Worm (Caenorhabditis elegans) whole organism, L1 larva: ENCODE data around the gene ccdc-55.

ENCODE experiments used
- C04F5.9 ChIP-seq: sonication (generic microtip); optimal IDR thresholded peaks from 2 replicates; lab custom pipeline; 2016; ENCODE audit warnings: missing genetic modification characterization, missing compliant biosample characterization
- F16B12.6 ChIP-seq: fragments of 150-350 bp; optimal IDR thresholded peaks from 2 replicates; lab custom pipeline; 2014; ENCODE audit warnings: missing biosample characterization, missing genetic modification characterization
- Y116A8C.19 ChIP-seq: sonication (generic microtip); optimal IDR thresholded peaks from 2 replicates; lab custom pipeline; 2016; ENCODE audit warnings: missing compliant biosample characterization, missing genetic modification characterization, borderline replicate concordance
- alr-1 ChIP-seq: fragments of 200-800 bp; sonication (Bioruptor generic); optimal IDR thresholded peaks from 2 replicates; lab custom pipeline; 2018; ENCODE audit warnings: borderline replicate concordance, mild to moderate bottlenecking, missing genetic modification characterization, missing compliant biosample characterization
- blmp-1 ChIP-seq: fragments of 150-350 bp; optimal IDR thresholded peaks from 2 replicates; lab custom pipeline; 2014; ENCODE audit warnings: missing biosample characterization, missing genetic modification characterization
- ceh-8 ChIP-seq: fragments of 200-800 bp; sonication (Bioruptor generic); optimal IDR thresholded peaks from 2 replicates; lab custom pipeline; 2018; ENCODE audit warnings: mild to moderate bottlenecking, missing genetic modification characterization, moderate library complexity, missing compliant biosample characterization
- dpl-1 ChIP-seq, 3 experiments: fragments of 150-350 bp in 2 of 3; sonication (generic microtip) in 1 of 3; optimal IDR thresholded peaks; 2 replicates each; lab custom pipeline; 2014 to 2017; ENCODE audit warnings: missing biosample characterization in 3 of 3, missing genetic modification characterization in 3 of 3, missing genetic modification reagents in 3 of 3
- dsc-1 ChIP-seq: sonication (generic microtip); optimal IDR thresholded peaks from 2 replicates; lab custom pipeline; 2016; ENCODE audit warnings: mild to moderate bottlenecking, missing genetic modification characterization, missing compliant biosample characterization
- efl-1 ChIP-seq, 4 experiments: fragments of 150-350 bp; optimal IDR thresholded peaks in 3 of 4; peaks in 1 of 4; 1 replicate in 1 of 4; 2 replicates in 3 of 4; lab custom pipeline; 2014; ENCODE audit warnings: missing biosample characterization in 2 of 4, missing genetic modification characterization in 2 of 4, missing genetic modification reagents in 2 of 4
- egl-27 ChIP-seq, 2 experiments: fragments of 150-350 bp in 1 of 2; sonication (generic microtip); optimal IDR thresholded peaks; 3 replicates each; lab custom pipeline; 2017 to 2018; ENCODE audit warnings: missing biosample characterization in 2 of 2, missing genetic modification characterization in 2 of 2, missing genetic modification reagents in 2 of 2
- elt-2 ChIP-seq: sonication (generic microtip); optimal IDR thresholded peaks from 2 replicates; lab custom pipeline; 2016; ENCODE audit warnings: missing genetic modification characterization, mild to moderate bottlenecking, inconsistent platforms, missing compliant biosample characterization, missing genetic modification reagents
- grh-1 ChIP-seq: fragments of 200-800 bp; sonication (Bioruptor generic); IDR thresholded peaks from 2 replicates; pipeline ENCODE4 v1.3.6; 2022; ENCODE audit warnings: missing genetic modification reagents, missing genetic modification characterization, missing compliant biosample characterization
- irx-1 ChIP-seq: sonication (generic microtip); optimal IDR thresholded peaks from 2 replicates; lab custom pipeline; 2016; ENCODE audit warnings: missing genetic modification characterization, missing compliant biosample characterization
- jun-1 ChIP-seq: fragments of 150-350 bp; optimal IDR thresholded peaks from 2 replicates; lab custom pipeline; 2014; ENCODE audit warnings: missing biosample characterization, missing genetic modification reagents, missing genetic modification characterization
- lin-15B ChIP-seq: fragments of 150-350 bp; sonication (generic microtip); optimal IDR thresholded peaks from 3 replicates; lab custom pipeline; 2014; ENCODE audit warnings: missing biosample characterization, missing genetic modification characterization
- lin-35 ChIP-seq, 2 experiments: fragments of 150-350 bp; optimal IDR thresholded peaks; 2 replicates each; lab custom pipeline; 2014; ENCODE audit warnings: missing biosample characterization in 2 of 2, missing genetic modification characterization in 2 of 2, missing genetic modification reagents in 2 of 2
- lir-3 ChIP-seq: sonication (generic microtip); optimal IDR thresholded peaks from 2 replicates; lab custom pipeline; 2016; ENCODE audit warnings: mild to moderate bottlenecking, missing genetic modification characterization, moderate library complexity, missing compliant biosample characterization; ENCODE audit not compliant: poor library complexity
- lsy-2 ChIP-seq, 2 experiments: fragments of 150-350 bp; optimal IDR thresholded peaks; 2 replicates each; lab custom pipeline; 2014; ENCODE audit warnings: missing biosample characterization in 2 of 2, missing genetic modification characterization in 2 of 2
- mab-9 ChIP-seq: fragments of 200-800 bp; sonication (Bioruptor generic); IDR thresholded peaks from 2 replicates; pipeline ENCODE4 v1.3.6; 2022; ENCODE audit warnings: missing genetic modification reagents, missing genetic modification characterization, missing compliant biosample characterization
- mdl-1 ChIP-seq, 2 experiments: fragments of 150-350 bp; optimal IDR thresholded peaks; 2 replicates each; lab custom pipeline; 2014 to 2017; ENCODE audit warnings: missing biosample characterization in 2 of 2, missing genetic modification characterization in 2 of 2, inconsistent platforms in 1 of 2
- mep-1 ChIP-seq: fragments of 150-350 bp; optimal IDR thresholded peaks from 2 replicates; lab custom pipeline; 2014; ENCODE audit warnings: missing biosample characterization, missing genetic modification characterization
- nhr-12 ChIP-seq: sonication (generic microtip); optimal IDR thresholded peaks from 2 replicates; lab custom pipeline; 2017; ENCODE audit warnings: missing biosample characterization, missing genetic modification characterization
- nhr-20 ChIP-seq: sonication (generic microtip); optimal IDR thresholded peaks from 2 replicates; lab custom pipeline; 2016; ENCODE audit warnings: mild to moderate bottlenecking, missing genetic modification characterization, missing compliant biosample characterization
- nhr-237 ChIP-seq: fragments of 150-350 bp; optimal IDR thresholded peaks from 2 replicates; lab custom pipeline; 2014; ENCODE audit warnings: missing biosample characterization, missing genetic modification characterization
- nhr-71 ChIP-seq: sonication (generic microtip); optimal IDR thresholded peaks from 2 replicates; lab custom pipeline; 2016; ENCODE audit warnings: mild to moderate bottlenecking, missing genetic modification characterization, moderate library complexity, missing compliant biosample characterization
- nhr-77 ChIP-seq: fragments of 150-350 bp; optimal IDR thresholded peaks from 2 replicates; lab custom pipeline; 2014; ENCODE audit warnings: missing biosample characterization, missing genetic modification characterization
- nhr-84 ChIP-seq: sonication (generic microtip); optimal IDR thresholded peaks from 2 replicates; lab custom pipeline; 2017; ENCODE audit warnings: missing biosample characterization, missing genetic modification characterization
- pag-3 ChIP-seq: sonication (generic microtip); optimal IDR thresholded peaks from 2 replicates; lab custom pipeline; 2017; ENCODE audit warnings: missing genetic modification characterization, mild to moderate bottlenecking, missing compliant biosample characterization, antibody characterized with exemption, borderline replicate concordance; ENCODE audit not compliant: insufficient read depth
- pax-3 ChIP-seq: fragments of 200-800 bp; sonication (Bioruptor generic); optimal IDR thresholded peaks from 2 replicates; lab custom pipeline; 2018; ENCODE audit warnings: mild to moderate bottlenecking, missing genetic modification characterization, moderate library complexity, missing compliant biosample characterization
- pqm-1 ChIP-seq: sonication (generic microtip); optimal IDR thresholded peaks from 3 replicates; lab custom pipeline; 2017; ENCODE audit warnings: missing biosample characterization, missing genetic modification characterization
- rnt-1 ChIP-seq: sonication (generic microtip); optimal IDR thresholded peaks from 2 replicates; lab custom pipeline; 2016; ENCODE audit warnings: mild to moderate bottlenecking, missing genetic modification characterization, moderate library complexity, missing compliant biosample characterization
- snu-23 ChIP-seq: sonication (generic microtip); optimal IDR thresholded peaks from 2 replicates; lab custom pipeline; 2016; ENCODE audit warnings: missing genetic modification characterization, missing compliant biosample characterization
- sox-4 ChIP-seq: sonication (generic microtip); optimal IDR thresholded peaks from 2 replicates; lab custom pipeline; 2016; ENCODE audit warnings: missing genetic modification characterization, missing compliant biosample characterization
- swsn-7 ChIP-seq: sonication (generic microtip); optimal IDR thresholded peaks from 2 replicates; lab custom pipeline; 2016; ENCODE audit warnings: missing genetic modification characterization, missing compliant biosample characterization
- tlp-1 ChIP-seq: fragments of 150-350 bp; optimal IDR thresholded peaks from 2 replicates; lab custom pipeline; 2014; ENCODE audit warnings: missing biosample characterization, missing genetic modification characterization
- unc-130 ChIP-seq: fragments of 150-350 bp; optimal IDR thresholded peaks from 2 replicates; lab custom pipeline; 2017; ENCODE audit warnings: missing biosample characterization, missing genetic modification characterization, inconsistent platforms
- vab-15 ChIP-seq: sonication (generic microtip); optimal IDR thresholded peaks from 2 replicates; lab custom pipeline; 2017; ENCODE audit warnings: missing genotype, mild to moderate bottlenecking, missing genetic modification characterization, missing compliant biosample characterization

ccdc-55 gene

ce11 chrIII:4187845-4188244, 19.3 kb upstream of the ccdc-55 start, which contains the start of gene R74.2:
Gene R74.2 (plus strand): TSS chrIII:4188160.
- peak; percentile 98 for TF ChIP-seq blmp-1
- TF ChIP-seq nhr-12 (tag; lab: Kevin White, UChicago) = no peak
- no peak for TF ChIP-seq mdl-1 (tag; optimal IDR thresholded peaks at IDR 0.05; lab: Kevin White, UChicago)
- TF ChIP-seq lin-35 (GFP tag; optimal IDR thresholded peaks at IDR 0.05; lab: Kevin White, UChicago) = no peak
- no peak for TF ChIP-seq lin-15B (tag; lab: Kevin White, UChicago)
- TF ChIP-seq elt-2 (tag; lab: Kevin White, UChicago) = no peak
- TF ChIP-seq nhr-84 (tag; lab: Kevin White, UChicago) = no peak

DNA sequence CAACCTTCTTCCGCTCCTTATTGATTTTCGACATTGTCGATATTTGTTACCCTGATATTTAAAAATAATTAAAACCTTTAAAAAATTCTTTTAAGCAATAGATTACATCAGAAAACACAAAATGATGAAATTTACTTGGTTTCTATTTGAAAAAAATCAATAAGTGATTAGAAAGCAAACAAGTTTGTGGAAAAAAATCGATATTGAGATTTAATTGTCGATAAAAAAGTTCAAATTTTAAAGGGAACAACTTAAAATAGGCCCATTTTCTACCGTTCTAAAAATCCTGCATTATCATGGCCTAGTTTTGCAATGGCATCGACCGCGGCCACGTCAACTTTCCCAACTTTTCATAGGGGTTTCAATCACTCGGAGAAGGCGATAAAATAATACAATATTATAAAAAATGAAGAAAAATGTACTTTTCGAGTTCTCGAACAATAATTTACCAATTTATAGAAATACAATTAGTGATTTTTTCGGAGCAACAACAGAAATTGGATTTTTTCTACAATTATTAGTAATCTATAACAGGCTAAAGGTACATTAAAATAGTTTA, 18.3 kb upstream of the ccdc-55 start, which contains the start of gene lars-1:
TSS of gene lars-1 (minus strand) at position 51 of the 559 bp plus-strand sequence.
- TF ChIP-seq egl-27 (tag; optimal IDR thresholded peaks at IDR 0.05; lab: Kevin White, UChicago) (no peak), lsy-2 (tag; optimal IDR thresholded peaks at IDR 0.05; lab: Kevin White, UChicago) (peak in 1 of 2 experiments; percentile 29), mab-9 (GFP tag; lab: Robert Waterston, UW) (no peak), rnt-1 (tag; lab: Kevin White, UChicago) (peak; percentile 15), dsc-1 (no peak), dpl-1 (GFP tag; optimal IDR thresholded peaks at IDR 0.05; lab: Kevin White, UChicago) (peak in 1 of 3 experiments; percentile 10), tlp-1 (tag; lab: Kevin White, UChicago) (no peak), irx-1 (tag; lab: Kevin White, UChicago) (no peak), lir-3 (tag; lab: Kevin White, UChicago) (peak; percentile 15), sox-4 (no peak), alr-1 (no peak), mep-1 (no peak), grh-1 (GFP tag; lab: Robert Waterston, UW) (no peak), lin-15B (tag; lab: Kevin White, UChicago) (no peak), nhr-71 (tag; lab: Kevin White, UChicago) (no peak), nhr-237 (tag; lab: Kevin White, UChicago) (no peak), Y116A8C.19 (tag; lab: Kevin White, UChicago) (no peak), jun-1 (tag; lab: Kevin White, UChicago) (no peak), C04F5.9 (no peak), swsn-7 (tag; lab: Kevin White, UChicago) (no peak), snu-23 (GFP tag; lab: Kevin White, UChicago) (no peak), blmp-1 (peak; percentile 32), pqm-1 (tag; lab: Kevin White, UChicago) (no peak), ceh-8 (no peak), efl-1 (optimal IDR thresholded peaks at IDR 0.05; lab: Kevin White, UChicago) (no peak), efl-1 (GFP tag; optimal IDR thresholded peaks at IDR 0.05 in 1 of 2; lab: Kevin White, UChicago) (peak in 1 of 2 experiments; percentile 81), pag-3 (peak; percentile 94), pax-3 (tag; lab: Kevin White, UChicago) (no peak), vab-15 (tag; lab: Kevin White, UChicago) (no peak), unc-130 (tag; lab: Kevin White, UChicago) (no peak)

- TF ChIP-seq nhr-20 (tag; lab: Kevin White, UChicago) (no peak), alr-1 (no peak), nhr-77 (tag; lab: Kevin White, UChicago) (no peak), F16B12.6 (tag; lab: Kevin White, UChicago) (no peak)
- TF ChIP-seq, all 84 proteins: peak for 0
Measured at ce11 chrIII:4181338-4181737, 12.8 kb upstream of the ccdc-55 start, which contains the start of gene C16C10.1. Gene C16C10.1 (minus strand): TSS chrIII:4181438.
